Worm (Caenorhabditis elegans) whole organism, midembryonic: Measurements from ENCODE around the gene ceh-34.

ENCODE experiments used
- cog-1 ChIP-seq: sonication (generic microtip); optimal IDR thresholded peaks from 2 replicates; lab custom pipeline; 2016; ENCODE audit warnings: missing genetic modification characterization, missing compliant biosample characterization
- flt-1 ChIP-seq: fragments of 200-800 bp; sonication (Bioruptor generic); IDR thresholded peaks from 2 replicates; pipeline ENCODE4 v1.3.6; 2022; ENCODE audit warnings: missing genetic modification characterization, missing compliant biosample characterization
- klf-2 ChIP-seq: fragments of 200-800 bp; sonication (Bioruptor generic); conservative IDR thresholded peaks from 2 replicates; pipeline ENCODE4 v1.3.6; 2022; ENCODE audit warnings: missing genetic modification reagents, missing genetic modification characterization, missing compliant biosample characterization
- med-1 ChIP-seq: sonication (generic microtip); optimal IDR thresholded peaks from 2 replicates; lab custom pipeline; 2017; ENCODE audit warnings: missing genetic modification characterization, mild to moderate bottlenecking, missing compliant biosample characterization, antibody characterized with exemption, missing genetic modification reagents; ENCODE audit not compliant: insufficient read depth
- ref-1 ChIP-seq: fragments of 200-800 bp; sonication (Bioruptor generic); conservative IDR thresholded peaks from 2 replicates; pipeline ENCODE4 v1.3.6; 2022; ENCODE audit warnings: missing genetic modification reagents, missing genetic modification characterization, missing compliant biosample characterization
- ztf-23 ChIP-seq: fragments of 200-800 bp; sonication (Bioruptor generic); IDR thresholded peaks from 2 replicates; pipeline ENCODE4 v1.3.6; 2022; ENCODE audit warnings: missing genetic modification reagents, missing genetic modification characterization, missing compliant biosample characterization
- ztf-29 ChIP-seq: fragments of 200-800 bp; sonication (Bioruptor generic); IDR thresholded peaks from 2 replicates; pipeline ENCODE4 v1.3.6; 2022; ENCODE audit warnings: missing genetic modification reagents, missing genetic modification characterization, missing compliant biosample characterization

ce11 chrV:5334588-5334987 is 15.2 kb upstream of the ceh-34 start, which contains the start of gene srg-28:
- TF ChIP-seq ref-1 (no peak), ztf-29 (GFP tag; lab: Robert Waterston, UW) (no peak), klf-2 (GFP tag; lab: Robert Waterston, UW) (no peak), flt-1 (GFP tag; lab: Robert Waterston, UW) (no peak), ztf-23 (GFP tag; lab: Robert Waterston, UW) (no peak), med-1 (GFP tag; lab: Kevin White, UChicago) (no peak), cog-1 (tag; lab: Kevin White, UChicago) (no peak)
